Fruit fly (Drosophila melanogaster): Measurements from ENCODE around the gene ND-ACP.
A peak's percentile ranks its signal among the peaks of the same experiment; 100 is the strongest.

ND-ACP gene

dm6 chr3L:1349942-1350923 lies 20.5 kb downstream of the ND-ACP start (continued):
- TF ChIP-seq lov (optimal IDR thresholded peaks at IDR 0.05) (no peak), lov (GFP tag; IDR thresholded peaks at IDR 0.05) (no peak), onecut (GFP tag; IDR thresholded peaks at IDR 0.05) (no peak), CG34376 (GFP tag; optimal IDR thresholded peaks at IDR 0.05) (no peak), fd3F (GFP tag; optimal IDR thresholded peaks at IDR 0.05) (no peak), CG4730 (GFP tag; IDR thresholded peaks at IDR 0.05) (no peak), CG3407 (GFP tag; optimal IDR thresholded peaks at IDR 0.05) (no peak), CG18619 (GFP tag; optimal IDR thresholded peaks at IDR 0.05) (no peak), oc (tag; optimal IDR thresholded peaks at IDR 0.05) (no peak), CG10267 (tag; optimal IDR thresholded peaks at IDR 0.05) (peak; percentile 55), hbn (GFP tag; IDR thresholded peaks at IDR 0.05; ENCODE audit: partially characterized antibody) (peak; percentile 96), Hr78 (GFP tag; optimal IDR thresholded peaks at IDR 0.05) (no peak), ci (GFP tag; IDR thresholded peaks at IDR 0.05) (no peak), CG11504 (tag; optimal IDR thresholded peaks at IDR 0.05) (peak; percentile 48), hth (optimal IDR thresholded peaks at IDR 0.05) (no peak), Side (GFP tag; optimal IDR thresholded peaks at IDR 0.05) (peak; percentile 9), Fer2 (tag; optimal IDR thresholded peaks at IDR 0.05) (no peak), Usf (GFP tag; optimal IDR thresholded peaks at IDR 0.05) (no peak), row (GFP tag; IDR thresholded peaks at IDR 0.05) (peak; percentile 70), NfI (GFP tag; optimal IDR thresholded peaks at IDR 0.05) (peak; percentile 28), trem (tag; optimal IDR thresholded peaks at IDR 0.05) (peak; percentile 54), CG12236 (GFP tag; optimal IDR thresholded peaks at IDR 0.05) (no peak), wek (GFP tag; optimal IDR thresholded peaks at IDR 0.05) (no peak), CG10209 (GFP tag; optimal IDR thresholded peaks at IDR 0.05) (peak; percentile 1), bowl (GFP tag; IDR thresholded peaks at IDR 0.05) (no peak), CG4328 (GFP tag; optimal IDR thresholded peaks at IDR 0.05) (no peak), Vsx1 (GFP tag; optimal IDR thresholded peaks at IDR 0.05) (no peak), TFAM (GFP tag; optimal IDR thresholded peaks at IDR 0.05) (no peak), Dfd (GFP tag; optimal IDR thresholded peaks at IDR 0.05) (no peak), CG2875 (GFP tag; optimal IDR thresholded peaks at IDR 0.05) (no peak), CG7987 (GFP tag; optimal IDR thresholded peaks at IDR 0.05) (no peak), Neu2 (GFP tag; optimal IDR thresholded peaks at IDR 0.05; ENCODE audit: borderline replicate concordance) (no peak), Six4 (GFP tag; optimal IDR thresholded peaks at IDR 0.05) (no peak), CG14014 (GFP tag; IDR thresholded peaks at IDR 0.05) (0 out of 2 replicates have a peak, but pooled peaks have one; percentile 9), tio (GFP tag; optimal IDR thresholded peaks at IDR 0.05) (no peak), corto (GFP tag; optimal IDR thresholded peaks at IDR 0.05) (peak; percentile 42), CTCF (GFP tag; optimal IDR thresholded peaks at IDR 0.05) (no peak), CG1233 (GFP tag; optimal IDR thresholded peaks at IDR 0.05) (no peak), pita (GFP tag; optimal IDR thresholded peaks at IDR 0.05) (no peak), CG8281 (tag; optimal IDR thresholded peaks at IDR 0.05) (no peak), Dip2 (GFP tag; IDR thresholded peaks at IDR 0.05) (no peak), croc (GFP tag; conservative IDR thresholded peaks at IDR 0.05) (no peak), Blimp-1 (GFP tag; optimal IDR thresholded peaks at IDR 0.05) (peak; percentile 6), Atf3 (GFP tag; optimal IDR thresholded peaks at IDR 0.05) (no peak), klu (GFP tag; IDR thresholded peaks at IDR 0.05) (no peak), CG12769 (tag; optimal IDR thresholded peaks at IDR 0.05) (peak; percentile 13), Adf1 (GFP tag; IDR thresholded peaks at IDR 0.05) (no peak), Taf1 (GFP tag; IDR thresholded peaks at IDR 0.05) (no peak), yki (optimal IDR thresholded peaks at IDR 0.05) (no peak), HHEX (GFP tag; optimal IDR thresholded peaks at IDR 0.05) (no peak)
